Fruit fly (Drosophila melanogaster) whole organism, embryonic: ENCODE data around the gene scyl.

Experiments
- CG10147 ChIP-seq: fragments of 200-800 bp; sonication (Bioruptor generic); optimal IDR thresholded peaks from 2 replicates; lab custom pipeline; 2019; ENCODE audit warnings: missing biosample characterization, mild to moderate bottlenecking, missing genetic modification characterization, moderate library complexity
- CG11696 ChIP-seq: fragments of 200-800 bp; sonication (Bioruptor generic); IDR thresholded peaks from 2 replicates; pipeline ENCODE4 v1.3.6; 2022; ENCODE audit warnings: missing biosample characterization, missing genetic modification characterization
- CG1832 ChIP-seq: fragments of 200-800 bp; sonication (Bioruptor generic); optimal IDR thresholded peaks from 2 replicates; lab custom pipeline; 2017; ENCODE audit warnings: missing biosample characterization, mild to moderate bottlenecking, missing genetic modification characterization, inconsistent platforms
- CG18619 ChIP-seq: fragments of 200-800 bp; sonication (Bioruptor generic); optimal IDR thresholded peaks from 3 replicates; lab custom pipeline; 2017; ENCODE audit warnings: missing biosample characterization, mild to moderate bottlenecking, missing genetic modification characterization
- CG4404 ChIP-seq: fragments of 200-800 bp; sonication (Bioruptor generic); IDR thresholded peaks from 2 replicates; pipeline ENCODE4 v1.3.6; 2022; ENCODE audit warnings: missing biosample characterization, missing genetic modification characterization
- Dfd ChIP-seq, 2 experiments: fragments of >200 bp; optimal IDR thresholded peaks; 2 replicates each; lab custom pipeline; 2017; ENCODE audit warnings: missing biosample characterization in 2 of 2, missing genetic modification characterization in 2 of 2
- Mad ChIP-seq: fragments of 200-800 bp; sonication (Bioruptor generic); optimal IDR thresholded peaks from 2 replicates; lab custom pipeline; 2016; ENCODE audit warnings: missing biosample characterization, missing genetic modification characterization
- en ChIP-seq: fragments of 200-800 bp; sonication (Bioruptor generic); optimal IDR thresholded peaks from 2 replicates; lab custom pipeline; 2016; ENCODE audit warnings: missing biosample characterization, missing genetic modification characterization
- gcm ChIP-seq: fragments of 200-800 bp; sonication (Bioruptor generic); optimal IDR thresholded peaks from 2 replicates; lab custom pipeline; 2019; ENCODE audit warnings: missing biosample characterization, mild to moderate bottlenecking, missing genetic modification characterization, moderate library complexity
- h ChIP-seq: fragments of >200 bp; optimal IDR thresholded peaks from 2 replicates; lab custom pipeline; 2017
- lilli ChIP-seq: fragments of 200-800 bp; sonication (Bioruptor generic); optimal IDR thresholded peaks from 3 replicates; lab custom pipeline; 2016; ENCODE audit warnings: missing biosample characterization, missing genetic modification characterization
- lov ChIP-seq, 2 experiments: fragments of 200-800 bp in 1 of 2; fragments of >200 bp in 1 of 2; sonication (Bioruptor generic) in 1 of 2; IDR thresholded peaks in 1 of 2; optimal IDR thresholded peaks in 1 of 2; 2 replicates in 1 of 2; 3 replicates in 1 of 2; pipeline versions ENCODE4 v1.3.6 to Lab custom; 2017 to 2022; ENCODE audit warnings: missing biosample characterization in 1 of 2, missing genetic modification characterization in 1 of 2
- nom ChIP-seq: fragments of 200-800 bp; sonication (Bioruptor generic); optimal IDR thresholded peaks from 2 replicates; lab custom pipeline; 2017; ENCODE audit warnings: missing biosample characterization, missing genetic modification characterization, mild to moderate bottlenecking, moderate library complexity, missing genetic modification reagents
- psq ChIP-seq: fragments of 200-800 bp; sonication (Bioruptor generic); optimal IDR thresholded peaks from 2 replicates; lab custom pipeline; 2017; ENCODE audit warnings: missing biosample characterization, missing genetic modification characterization

- TF ChIP-seq CG4404 (GFP tag; lab: Robert Waterston, UW) (no peak), CG18619 (GFP tag; lab: Kevin White, UChicago) (no peak), CG1832 (no peak), Dfd (GFP tag; optimal IDR thresholded peaks at IDR 0.05; lab: Kevin White, UChicago) (no peak), lov (optimal IDR thresholded peaks at IDR 0.05; lab: Kevin White, UChicago) (no peak), lov (GFP tag; IDR thresholded peaks at IDR 0.05; lab: Robert Waterston, UW) (no peak), psq (no peak), nom (GFP tag; lab: Kevin White, UChicago) (no peak), Mad (no peak), lilli (GFP tag; lab: Kevin White, UChicago) (no peak), en (GFP tag; lab: Kevin White, UChicago) (no peak), h (lab: Kevin White, UChicago) (no peak), gcm (no peak), CG10147 (GFP tag; lab: Kevin White, UChicago) (no peak), CG11696 (no peak)
Observed at dm6 chr3L:11224651-11225050, 27.5 kb upstream of the scyl start.
